Fruit fly (Drosophila melanogaster) whole organism, embryonic: Measurements from ENCODE around the gene Mpcp2.

Experiments used
- Atf-2 ChIP-seq: fragments of 200-800 bp; sonication (Bioruptor generic); optimal IDR thresholded peaks from 2 replicates; lab custom pipeline; 2016; ENCODE audit warnings: missing biosample characterization, missing genetic modification characterization
- CG10147 ChIP-seq: fragments of 200-800 bp; sonication (Bioruptor generic); optimal IDR thresholded peaks from 2 replicates; lab custom pipeline; 2019; ENCODE audit warnings: missing biosample characterization, mild to moderate bottlenecking, missing genetic modification characterization, moderate library complexity
- CG10267 ChIP-seq: fragments of 200-800 bp; sonication (Bioruptor generic); optimal IDR thresholded peaks from 2 replicates; lab custom pipeline; 2018; ENCODE audit warnings: missing biosample characterization, mild to moderate bottlenecking, missing genetic modification characterization, moderate library complexity
- CG10462 ChIP-seq: fragments of 200-800 bp; sonication (Bioruptor generic); optimal IDR thresholded peaks from 2 replicates; lab custom pipeline; 2016; ENCODE audit warnings: missing biosample characterization, missing genetic modification characterization
- CG10543 ChIP-seq: fragments of 200-800 bp; sonication (Bioruptor generic); optimal IDR thresholded peaks from 3 replicates; lab custom pipeline; 2017; ENCODE audit warnings: missing biosample characterization, mild to moderate bottlenecking, missing genetic modification characterization, moderate library complexity
- CG11247 ChIP-seq: fragments of 200-800 bp; sonication (Bioruptor generic); IDR thresholded peaks from 2 replicates; pipeline ENCODE4 v1.3.6; 2022; ENCODE audit warnings: missing biosample characterization, missing genetic modification characterization
- CG14710 ChIP-seq: fragments of 200-800 bp; sonication (Bioruptor generic); optimal IDR thresholded peaks from 3 replicates; lab custom pipeline; 2019; ENCODE audit warnings: missing biosample characterization, mild to moderate bottlenecking, missing genetic modification characterization, moderate library complexity
- CG15696 ChIP-seq: fragments of 200-800 bp; sonication (Bioruptor generic); optimal IDR thresholded peaks from 2 replicates; lab custom pipeline; 2019; ENCODE audit warnings: missing biosample characterization, mild to moderate bottlenecking, missing genetic modification characterization, moderate library complexity
- CG17328 ChIP-seq: fragments of 200-800 bp; sonication (Bioruptor generic); IDR thresholded peaks from 2 replicates; pipeline ENCODE4 v1.3.6; 2022; ENCODE audit warnings: missing biosample characterization, missing genetic modification characterization
- CG17361 ChIP-seq: fragments of 200-800 bp; sonication (Bioruptor generic); IDR thresholded peaks from 3 replicates; pipeline ENCODE4 v1.3.6; 2022; ENCODE audit warnings: missing biosample characterization, missing genetic modification characterization
- CG2202 ChIP-seq: fragments of 200-800 bp; sonication (Bioruptor generic); optimal IDR thresholded peaks from 2 replicates; lab custom pipeline; 2018; ENCODE audit warnings: missing biosample characterization, mild to moderate bottlenecking, missing genetic modification characterization
- CG30403 ChIP-seq: fragments of 200-800 bp; sonication (Bioruptor generic); optimal IDR thresholded peaks from 3 replicates; lab custom pipeline; 2016; ENCODE audit warnings: missing biosample characterization, missing genetic modification characterization
- CG31388 ChIP-seq: fragments of 200-800 bp; sonication (Bioruptor generic); optimal IDR thresholded peaks from 2 replicates; lab custom pipeline; 2016; ENCODE audit warnings: missing biosample characterization, missing genetic modification characterization
- CG32532 ChIP-seq: fragments of 200-800 bp; sonication (Bioruptor generic); IDR thresholded peaks from 2 replicates; pipeline ENCODE4 v1.3.6; 2022; ENCODE audit warnings: missing biosample characterization, missing genetic modification characterization
- CG33213 ChIP-seq: fragments of 200-800 bp; sonication (Bioruptor generic); optimal IDR thresholded peaks from 3 replicates; lab custom pipeline; 2016; ENCODE audit warnings: missing biosample characterization, missing genetic modification characterization
- CG4404 ChIP-seq: fragments of 200-800 bp; sonication (Bioruptor generic); IDR thresholded peaks from 2 replicates; pipeline ENCODE4 v1.3.6; 2022; ENCODE audit warnings: missing biosample characterization, missing genetic modification characterization
- CG4617 ChIP-seq: fragments of 200-800 bp; sonication (Bioruptor generic); optimal IDR thresholded peaks from 3 replicates; lab custom pipeline; 2016; ENCODE audit warnings: missing biosample characterization, missing genetic modification characterization, borderline replicate concordance
- CG6854 ChIP-seq: fragments of 200-800 bp; sonication (Bioruptor generic); optimal IDR thresholded peaks from 3 replicates; lab custom pipeline; 2017; ENCODE audit warnings: missing biosample characterization, mild to moderate bottlenecking, missing genetic modification characterization
- CG7357 ChIP-seq: fragments of 200-800 bp; sonication (Bioruptor generic); IDR thresholded peaks from 3 replicates; pipeline ENCODE4 v1.3.6; 2022; ENCODE audit warnings: missing biosample characterization, missing genetic modification characterization
- CG8359 ChIP-seq: fragments of 200-800 bp; sonication (Bioruptor generic); optimal IDR thresholded peaks from 2 replicates; lab custom pipeline; 2017; ENCODE audit warnings: missing biosample characterization, mild to moderate bottlenecking, missing genetic modification characterization, borderline replicate concordance
- CHES-1-like ChIP-seq: fragments of 200-800 bp; sonication (Bioruptor generic); optimal IDR thresholded peaks from 2 replicates; lab custom pipeline; 2016; ENCODE audit warnings: missing biosample characterization, missing genetic modification characterization
- Camta ChIP-seq: fragments of 200-800 bp; sonication (Bioruptor generic); optimal IDR thresholded peaks from 2 replicates; lab custom pipeline; 2016; ENCODE audit warnings: missing biosample characterization, missing genetic modification characterization
- Deaf1 ChIP-seq: fragments of 200-800 bp; optimal IDR thresholded peaks from 3 replicates; lab custom pipeline; 2019; ENCODE audit warnings: missing biosample characterization, mild to moderate bottlenecking, missing genetic modification characterization, moderate library complexity
- ERR ChIP-seq: fragments of 200-800 bp; sonication (Bioruptor generic); optimal IDR thresholded peaks from 2 replicates; lab custom pipeline; 2016; ENCODE audit warnings: missing biosample characterization, missing genetic modification characterization
- Meics ChIP-seq: fragments of 200-800 bp; sonication (Bioruptor generic); optimal IDR thresholded peaks from 2 replicates; lab custom pipeline; 2017; ENCODE audit warnings: missing biosample characterization, mild to moderate bottlenecking, missing genetic modification characterization
- Myb ChIP-seq: fragments of 200-800 bp; sonication (Bioruptor generic); optimal IDR thresholded peaks from 2 replicates; lab custom pipeline; 2016; ENCODE audit warnings: missing biosample characterization, missing genetic modification characterization
- NC2α ChIP-seq: fragments of 200-800 bp; sonication (Bioruptor generic); optimal IDR thresholded peaks from 2 replicates; lab custom pipeline; 2016; ENCODE audit warnings: missing biosample characterization, missing genetic modification characterization
- Nf-YC ChIP-seq: fragments of 200-800 bp; optimal IDR thresholded peaks from 3 replicates; lab custom pipeline; 2019; ENCODE audit warnings: missing biosample characterization, mild to moderate bottlenecking, missing genetic modification characterization, moderate library complexity
- Opbp ChIP-seq: fragments of 200-800 bp; sonication (Bioruptor generic); IDR thresholded peaks from 3 replicates; pipeline ENCODE4 v1.3.6; 2022; ENCODE audit warnings: missing biosample characterization, missing genetic modification characterization; ENCODE audit not compliant: partially characterized antibody
- PHDP ChIP-seq: fragments of 200-800 bp; sonication (Bioruptor generic); optimal IDR thresholded peaks from 3 replicates; lab custom pipeline; 2018; ENCODE audit warnings: missing biosample characterization, mild to moderate bottlenecking, missing genetic modification characterization, moderate library complexity
- Tbp ChIP-seq: fragments of >200 bp; optimal IDR thresholded peaks from 2 replicates; lab custom pipeline; 2018; ENCODE audit warnings: missing biosample characterization, missing genetic modification characterization
- ap ChIP-seq: fragments of 200-800 bp; sonication (Bioruptor generic); IDR thresholded peaks from 2 replicates; pipeline ENCODE4 v1.3.6; 2022; ENCODE audit warnings: missing biosample characterization, missing genetic modification characterization
- cas ChIP-seq: fragments of 200-800 bp; sonication (Bioruptor generic); IDR thresholded peaks from 2 replicates; pipeline ENCODE4 v1.3.6; 2022; ENCODE audit warnings: missing biosample characterization, missing genetic modification characterization
- crol ChIP-seq: fragments of 200-800 bp; sonication (Bioruptor generic); IDR thresholded peaks from 2 replicates; pipeline ENCODE4 v1.3.6; 2022; ENCODE audit warnings: missing biosample characterization, missing genetic modification characterization
- dimm ChIP-seq: fragments of 200-800 bp; sonication (Bioruptor generic); IDR thresholded peaks from 2 replicates; pipeline ENCODE4 v1.3.6; 2022; ENCODE audit warnings: missing biosample characterization, missing genetic modification characterization
- dpn ChIP-seq, 2 experiments: fragments of 200-800 bp; sonication (Bioruptor generic); optimal IDR thresholded peaks; 3 replicates each; lab custom pipeline; 2016; ENCODE audit warnings: missing biosample characterization in 2 of 2, missing genetic modification characterization in 2 of 2
- fru ChIP-seq: fragments of >200 bp; optimal IDR thresholded peaks from 2 replicates; lab custom pipeline; 2017
- gsb-n ChIP-seq: fragments of 200-800 bp; sonication (Bioruptor generic); optimal IDR thresholded peaks from 3 replicates; lab custom pipeline; 2018; ENCODE audit warnings: missing biosample characterization, mild to moderate bottlenecking, missing genetic modification characterization
- hbn ChIP-seq: fragments of 200-800 bp; sonication (Bioruptor generic); IDR thresholded peaks from 2 replicates; pipeline ENCODE4 v1.3.6; 2022; ENCODE audit warnings: missing biosample characterization, missing genetic modification characterization; ENCODE audit not compliant: partially characterized antibody
- lab ChIP-seq: fragments of 200-800 bp; sonication (Bioruptor generic); optimal IDR thresholded peaks from 3 replicates; lab custom pipeline; 2017; ENCODE audit warnings: missing biosample characterization, missing genetic modification characterization, mild to moderate bottlenecking, moderate library complexity, missing genetic modification reagents
- lbe ChIP-seq: fragments of 200-800 bp; sonication (Bioruptor generic); optimal IDR thresholded peaks from 2 replicates; lab custom pipeline; 2016; ENCODE audit warnings: missing biosample characterization, mild to moderate bottlenecking, missing genetic modification characterization
- org-1 ChIP-seq: fragments of 200-800 bp; sonication (Bioruptor generic); optimal IDR thresholded peaks from 2 replicates; lab custom pipeline; 2017; ENCODE audit warnings: missing biosample characterization, missing genetic modification characterization
- pho ChIP-seq: fragments of 200-800 bp; sonication (Bioruptor generic); optimal IDR thresholded peaks from 2 replicates; lab custom pipeline; 2016; ENCODE audit warnings: missing biosample characterization, missing genetic modification characterization
- prd ChIP-seq, 3 experiments: fragments of >200 bp in 2 of 3; fragments of 200-800 bp in 1 of 3; sonication (Bioruptor generic) in 1 of 3; optimal IDR thresholded peaks in 2 of 3; IDR thresholded peaks in 1 of 3; 2 replicates in 2 of 3; 3 replicates in 1 of 3; pipeline versions ENCODE4 v1.3.6 to Lab custom; 2017 to 2022; ENCODE audit warnings: missing biosample characterization in 1 of 3, missing genetic modification characterization in 1 of 3
- sens ChIP-seq: fragments of 200-800 bp; sonication (Bioruptor generic); peaks from one replicate; lab custom pipeline; 2016; ENCODE audit warnings: missing biosample characterization, missing genetic modification characterization
- sna ChIP-seq: fragments of 200-800 bp; sonication (Bioruptor generic); IDR thresholded peaks from 2 replicates; pipeline ENCODE4 v1.3.6; 2022; ENCODE audit warnings: missing biosample characterization, missing genetic modification characterization; ENCODE audit not compliant: partially characterized antibody
- sqz ChIP-seq: fragments of 200-800 bp; sonication (Bioruptor generic); optimal IDR thresholded peaks from 3 replicates; lab custom pipeline; 2018; ENCODE audit warnings: missing biosample characterization, mild to moderate bottlenecking, missing genetic modification characterization
- tio ChIP-seq: fragments of 200-800 bp; sonication (Bioruptor generic); optimal IDR thresholded peaks from 2 replicates; lab custom pipeline; 2017; ENCODE audit warnings: missing biosample characterization, missing genetic modification characterization, inconsistent platforms
- trh ChIP-seq: fragments of 200-800 bp; sonication (Bioruptor generic); optimal IDR thresholded peaks from 2 replicates; lab custom pipeline; 2016; ENCODE audit warnings: missing biosample characterization, missing genetic modification characterization
- zfh2 ChIP-seq: fragments of 200-800 bp; sonication (Bioruptor generic); optimal IDR thresholded peaks from 2 replicates; lab custom pipeline; 2016; ENCODE audit warnings: missing biosample characterization, missing genetic modification characterization

Gene Mpcp2

dm6 chr3L:14550839-14551415, 13.5 kb downstream of the Mpcp2 start, which contains the start of gene Gbs-70E (continued):
- peak; percentile 80 for TF ChIP-seq Myb (GFP tag; lab: Kevin White, UChicago)
- peak; percentile 99 for TF ChIP-seq sens (GFP tag; lab: Kevin White, UChicago)
- TF ChIP-seq CG33213, result peak; percentile 79
- TF ChIP-seq lbe (GFP tag; lab: Kevin White, UChicago), result peak; percentile 94
- TF ChIP-seq Meics (GFP tag; lab: Kevin White, UChicago), result peak; percentile 89
- peak; percentile 76 for TF ChIP-seq tio
- peak; percentile 71 for TF ChIP-seq trh
- TF ChIP-seq sqz (GFP tag; lab: Kevin White, UChicago), result peak; percentile 86
- TF ChIP-seq dpn (GFP tag; optimal IDR thresholded peaks at IDR 0.05; lab: Kevin White, UChicago), result peak; percentile 94
- TF ChIP-seq CG31388 (GFP tag; lab: Kevin White, UChicago), result peak; percentile 48
- peak; percentile 34; the same call in 1 of the 2 replicates for TF ChIP-seq crol (GFP tag; lab: Robert Waterston, UW)
- TF ChIP-seq ERR (GFP tag; lab: Kevin White, UChicago), result peak; percentile 84
- peak; percentile 90 for TF ChIP-seq CG15696 (tag; lab: Kevin White, UChicago)
- TF ChIP-seq CG7357 (GFP tag; lab: Robert Waterston, UW), result peak; percentile 81
- TF ChIP-seq CG10267 (tag; lab: Kevin White, UChicago), result peak; percentile 90
- peak; percentile 30; the same call in 1 of the 2 replicates for TF ChIP-seq sna (GFP tag; lab: Robert Waterston, UW)
- peak; percentile 91 for TF ChIP-seq Atf-2 (GFP tag; lab: Kevin White, UChicago)
- TF ChIP-seq CG14710 (tag; lab: Kevin White, UChicago), result peak; percentile 90
- peak; percentile 91 for TF ChIP-seq Camta (GFP tag; lab: Kevin White, UChicago)
- peak; percentile 91 for TF ChIP-seq CG10462 (GFP tag; lab: Kevin White, UChicago)
- no peak for TF ChIP-seq hbn (GFP tag; lab: Robert Waterston, UW)
- no peak for TF ChIP-seq fru
- no peak for TF ChIP-seq Tbp (GFP tag; lab: Kevin White, UChicago)
- TF ChIP-seq org-1 (GFP tag; lab: Kevin White, UChicago), result peak; percentile 90
- TF ChIP-seq cas (GFP tag; lab: Robert Waterston, UW), result peak; percentile 73; the same call in 1 of the 2 replicates
- peak; percentile 95 for TF ChIP-seq CG30403 (GFP tag; lab: Kevin White, UChicago)
- TF ChIP-seq CG8359 (GFP tag; lab: Kevin White, UChicago), result peak; percentile 68
- TF ChIP-seq PHDP (tag; lab: Kevin White, UChicago), result peak; percentile 95
- peak; percentile 89 for TF ChIP-seq CG2202 (tag; lab: Kevin White, UChicago)
- TF ChIP-seq Opbp (GFP tag; lab: Robert Waterston, UW), result no peak
- TF ChIP-seq CG10147, result peak; percentile 91
- peak; percentile 92 for TF ChIP-seq CG32532 (GFP tag; lab: Robert Waterston, UW)
- peak; percentile 85 for TF ChIP-seq Nf-YC (tag; lab: Kevin White, UChicago)
- peak; percentile 80 for TF ChIP-seq zfh2 (GFP tag; lab: Kevin White, UChicago)
- TF ChIP-seq CG17361 (GFP tag; lab: Robert Waterston, UW), result peak; percentile 92
- TF ChIP-seq Deaf1 (tag; lab: Kevin White, UChicago), result peak; percentile 83
- peak; percentile 94 for TF ChIP-seq gsb-n (tag; lab: Kevin White, UChicago)
- peak; percentile 82 for TF ChIP-seq CG11247 (GFP tag; lab: Robert Waterston, UW)
- TF ChIP-seq pho (GFP tag; lab: Kevin White, UChicago), result peak; percentile 92
- peak; percentile 87 for TF ChIP-seq CG17328 (GFP tag; lab: Robert Waterston, UW)
- peak; percentile 94 for TF ChIP-seq CG10543 (GFP tag; lab: Kevin White, UChicago)
- TF ChIP-seq prd (optimal IDR thresholded peaks at IDR 0.05; lab: Kevin White, UChicago), result no peak
- TF ChIP-seq prd (GFP tag; IDR thresholded peaks at IDR 0.05; lab: Robert Waterston, UW), result peak; percentile 95
- peak; percentile 83 for TF ChIP-seq CG4617 (GFP tag; lab: Kevin White, UChicago)
- TF ChIP-seq CG6854, result peak; percentile 91
- peak; percentile 85; the same call in 1 of the 2 replicates for TF ChIP-seq CG4404 (GFP tag; lab: Robert Waterston, UW)
- TF ChIP-seq CHES-1-like (GFP tag; lab: Kevin White, UChicago), result peak; percentile 94
- TF ChIP-seq dimm (GFP tag; lab: Robert Waterston, UW), result 0 out of 2 replicates have a peak, but pooled peaks have one; percentile 67
- peak; percentile 92 for TF ChIP-seq lab
- TF ChIP-seq ap (GFP tag; lab: Robert Waterston, UW), result peak; percentile 60
- peak; percentile 92 for TF ChIP-seq NC2α (GFP tag; lab: Kevin White, UChicago)
